Worm (Caenorhabditis elegans) whole organism, L3 larva: Measurements from ENCODE around the gene ZC395.5.

Experiments used
- R02D3.7 ChIP-seq: fragments of 150-350 bp; optimal IDR thresholded peaks from 2 replicates; lab custom pipeline; 2014; ENCODE audit warnings: missing biosample characterization, missing genetic modification characterization
- aly-2 ChIP-seq: fragments of 150-350 bp; optimal IDR thresholded peaks from 2 replicates; lab custom pipeline; 2014; ENCODE audit warnings: missing biosample characterization, missing genetic modification characterization
- ama-1 ChIP-seq: fragments of 150-350 bp; optimal IDR thresholded peaks from 2 replicates; lab custom pipeline; 2018
- ceh-82 ChIP-seq: fragments of 150-350 bp; optimal IDR thresholded peaks from 2 replicates; lab custom pipeline; 2014; ENCODE audit warnings: missing biosample characterization, missing genetic modification characterization
- ceh-9 ChIP-seq: sonication (generic microtip); optimal IDR thresholded peaks from 2 replicates; lab custom pipeline; 2018; ENCODE audit warnings: missing biosample characterization, missing genetic modification characterization
- daf-12 ChIP-seq: fragments of 150-350 bp; optimal IDR thresholded peaks from 2 replicates; lab custom pipeline; 2014; ENCODE audit warnings: missing biosample characterization, missing genetic modification reagents, missing genetic modification characterization
- elt-1 ChIP-seq: fragments of 150-350 bp; optimal IDR thresholded peaks from 2 replicates; lab custom pipeline; 2014; ENCODE audit warnings: missing biosample characterization, missing genetic modification characterization
- elt-2 ChIP-seq: sonication (generic microtip); optimal IDR thresholded peaks from 2 replicates; lab custom pipeline; 2016; ENCODE audit warnings: missing genetic modification reagents, mild to moderate bottlenecking, missing genetic modification characterization, missing compliant biosample characterization
- eor-1 ChIP-seq, 2 experiments: fragments of 150-350 bp; optimal IDR thresholded peaks; 2 replicates each; lab custom pipeline; 2014 to 2018; ENCODE audit warnings: missing biosample characterization in 2 of 2, missing genetic modification characterization in 2 of 2
- fkh-10 ChIP-seq: sonication (generic microtip); optimal IDR thresholded peaks from 2 replicates; lab custom pipeline; 2017; ENCODE audit warnings: missing biosample characterization, missing genetic modification reagents, missing genetic modification characterization
- fkh-2 ChIP-seq: fragments of 150-350 bp; optimal IDR thresholded peaks from 2 replicates; lab custom pipeline; 2014; ENCODE audit warnings: missing biosample characterization, missing genetic modification reagents, missing genetic modification characterization
- fos-1 ChIP-seq: fragments of 150-350 bp; optimal IDR thresholded peaks from 2 replicates; lab custom pipeline; 2014; ENCODE audit warnings: missing biosample characterization, missing genetic modification characterization
- lin-15B ChIP-seq: fragments of 150-350 bp; optimal IDR thresholded peaks from 2 replicates; lab custom pipeline; 2014; ENCODE audit warnings: missing biosample characterization, missing genetic modification characterization
- lin-39 ChIP-seq: fragments of 150-350 bp; optimal IDR thresholded peaks from 2 replicates; lab custom pipeline; 2018; ENCODE audit warnings: missing biosample characterization, missing genetic modification reagents, missing genetic modification characterization
- mdl-1 ChIP-seq: fragments of 150-350 bp; optimal IDR thresholded peaks from 2 replicates; lab custom pipeline; 2014; ENCODE audit warnings: missing biosample characterization, missing genetic modification characterization
- nhr-12 ChIP-seq: fragments of 150-350 bp; optimal IDR thresholded peaks from 2 replicates; lab custom pipeline; 2014; ENCODE audit warnings: missing biosample characterization, missing genetic modification characterization
- nhr-23 ChIP-seq: fragments of 150-350 bp; optimal IDR thresholded peaks from 2 replicates; lab custom pipeline; 2014; ENCODE audit warnings: missing biosample characterization, missing genetic modification reagents, missing genetic modification characterization
- nhr-43 ChIP-seq: sonication (generic microtip); optimal IDR thresholded peaks from 2 replicates; lab custom pipeline; 2016; ENCODE audit warnings: mild to moderate bottlenecking, missing genetic modification characterization, missing compliant biosample characterization; ENCODE audit not compliant: poor library complexity, severe bottlenecking
- nhr-67 ChIP-seq: fragments of 150-350 bp; optimal IDR thresholded peaks from 2 replicates; lab custom pipeline; 2014; ENCODE audit warnings: missing biosample characterization, missing genetic modification characterization
- nhr-76 ChIP-seq: fragments of 150-350 bp; sonication (generic microtip); optimal IDR thresholded peaks from 5 replicates; lab custom pipeline; 2014; ENCODE audit warnings: missing biosample characterization, missing genetic modification characterization
- nhr-77 ChIP-seq: fragments of 150-350 bp; optimal IDR thresholded peaks from 2 replicates; lab custom pipeline; 2014; ENCODE audit warnings: missing biosample characterization, missing genetic modification characterization
- pha-4 ChIP-seq: fragments of 150-350 bp; optimal IDR thresholded peaks from 2 replicates; lab custom pipeline; 2014; ENCODE audit warnings: missing biosample characterization, missing genetic modification reagents, missing genetic modification characterization
- pqm-1 ChIP-seq: fragments of 150-350 bp; optimal IDR thresholded peaks from 2 replicates; lab custom pipeline; 2017; ENCODE audit warnings: missing biosample characterization, missing genetic modification characterization, inconsistent platforms
- skn-1 ChIP-seq: fragments of 150-350 bp; optimal IDR thresholded peaks from 2 replicates; lab custom pipeline; 2014; ENCODE audit warnings: missing biosample characterization, missing genetic modification characterization
- snpc-4 ChIP-seq: fragments of 150-350 bp; optimal IDR thresholded peaks from 2 replicates; lab custom pipeline; 2014; ENCODE audit warnings: missing biosample characterization, missing genetic modification characterization
- tbx-2 ChIP-seq: sonication (generic microtip); optimal IDR thresholded peaks from 2 replicates; lab custom pipeline; 2016; ENCODE audit warnings: mild to moderate bottlenecking, missing genetic modification characterization, missing compliant biosample characterization
- unc-62 ChIP-seq: fragments of 150-350 bp; sonication (generic microtip); optimal IDR thresholded peaks from 4 replicates; lab custom pipeline; 2014; ENCODE audit warnings: missing biosample characterization, missing genetic modification reagents, missing genetic modification characterization
- zag-1 ChIP-seq: fragments of 150-350 bp; optimal IDR thresholded peaks from 2 replicates; lab custom pipeline; 2014; ENCODE audit warnings: missing biosample characterization, missing genetic modification characterization
- ztf-11 ChIP-seq: fragments of 150-350 bp; optimal IDR thresholded peaks from 2 replicates; lab custom pipeline; 2014; ENCODE audit warnings: missing biosample characterization, missing genetic modification characterization
- ztf-4 ChIP-seq: fragments of 150-350 bp; optimal IDR thresholded peaks from 2 replicates; lab custom pipeline; 2014; ENCODE audit warnings: missing biosample characterization, missing genetic modification characterization

Gene ZC395.5

DNA sequence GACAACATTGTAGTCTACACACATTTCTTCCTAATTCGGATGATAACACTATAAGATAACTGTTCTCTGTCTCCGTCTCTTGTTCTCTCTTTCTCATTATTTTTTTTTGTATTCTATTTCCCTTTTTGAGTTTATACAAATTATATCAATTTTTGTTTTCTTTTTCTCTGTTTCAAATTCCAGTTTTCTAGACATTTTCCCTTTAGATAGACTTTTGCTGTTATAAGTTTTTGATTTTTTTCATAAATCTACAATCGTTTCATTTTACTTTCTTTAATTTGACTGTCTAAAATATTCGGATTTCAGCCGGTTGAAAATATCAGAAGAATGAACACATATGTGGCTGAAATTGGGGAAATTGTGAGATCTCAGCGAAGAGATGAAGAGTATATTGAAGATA, 31.5 kb upstream of the ZC395.5 start, which contains the start of gene prx-10:
Gene prx-10, plus strand, starts transcription at position 301 of the 400 bp plus-strand sequence.
- TF ChIP-seq elt-2 (tag; lab: Kevin White, UChicago): peak; percentile 24
- TF ChIP-seq lin-39: no peak

DNA sequence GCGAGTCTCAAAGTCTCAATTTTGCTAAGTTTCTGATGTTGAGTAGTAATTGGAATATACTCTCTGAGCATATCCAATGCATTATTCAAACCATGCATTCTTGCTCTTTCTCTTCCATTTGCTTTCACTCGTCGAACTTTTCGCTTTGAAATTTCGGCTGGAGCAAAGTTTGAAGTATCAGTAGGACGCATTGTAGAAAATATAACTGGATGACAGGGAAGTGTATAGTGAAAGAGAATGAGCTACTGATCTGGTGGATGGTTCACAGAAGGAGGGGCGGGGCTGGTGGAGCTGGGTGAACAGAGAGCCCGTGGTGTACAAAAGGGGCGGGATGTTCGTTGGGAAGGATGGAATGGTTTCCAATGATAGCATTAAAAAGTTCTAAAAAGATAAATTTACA, 25.8 kb upstream of the ZC395.5 start:
- TF ChIP-seq lin-39 (no peak), zag-1 (tag; lab: Kevin White, UChicago) (no peak), eor-1 (tag; optimal IDR thresholded peaks at IDR 0.05; lab: Kevin White, UChicago) (no peak), nhr-76 (tag; lab: Kevin White, UChicago) (no peak)
- TF ChIP-seq, all 47 proteins: peak for 0

DNA sequence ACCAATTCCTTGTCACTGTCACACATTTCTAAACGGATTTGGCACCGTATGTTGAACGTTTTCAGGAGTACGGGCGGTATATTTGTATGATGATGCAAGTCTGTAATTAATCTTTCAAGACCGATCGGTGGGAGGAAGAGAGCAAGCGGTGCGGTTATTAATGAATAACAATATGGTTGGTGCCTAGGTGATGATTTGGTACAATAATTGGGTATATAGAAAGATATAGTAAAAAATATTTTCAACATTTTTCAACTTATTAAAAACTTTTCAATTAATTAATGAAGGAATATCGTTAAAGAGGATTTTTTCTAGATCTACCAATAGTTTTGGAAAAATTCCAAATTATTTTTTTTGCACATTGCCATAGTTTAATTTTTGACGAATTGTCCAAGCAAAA, 23.1 kb upstream of the ZC395.5 start, which contains the start of gene cnd-1:
Gene cnd-1, minus strand, starts transcription at position 101 of the 400 bp plus-strand sequence.
- TF ChIP-seq daf-12 (tag; lab: Kevin White, UChicago) (no peak), snpc-4 (tag; lab: Kevin White, UChicago) (no peak), fkh-10 (GFP tag; lab: Kevin White, UChicago) (no peak), ceh-9 (tag; lab: Kevin White, UChicago) (no peak), skn-1 (tag; lab: Kevin White, UChicago) (no peak), nhr-77 (tag; lab: Kevin White, UChicago) (no peak), tbx-2 (no peak), nhr-12 (tag; lab: Kevin White, UChicago) (no peak)
- TF ChIP-seq, all 47 proteins: peak for 0

DNA sequence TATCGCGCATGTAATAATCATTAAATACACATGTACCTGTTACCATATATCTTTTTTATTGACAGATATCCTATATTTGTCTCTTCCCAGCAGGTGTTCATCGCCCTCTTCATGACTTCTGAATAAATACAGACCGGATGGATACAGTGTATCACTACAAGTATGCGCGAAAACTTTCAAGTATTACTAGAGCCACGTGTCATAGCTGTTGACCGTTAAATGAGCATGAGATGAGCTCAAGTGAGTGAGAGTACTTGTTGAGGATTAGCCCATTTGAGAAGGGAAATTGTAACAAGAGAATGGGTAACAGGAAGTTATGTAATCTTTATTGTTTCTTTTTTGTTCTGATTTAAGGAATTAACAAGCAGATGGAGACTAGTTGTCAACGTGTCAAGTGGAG, 22.6 kb upstream of the ZC395.5 start:
- TF ChIP-seq ceh-82 (tag; lab: Kevin White, UChicago) (no peak), nhr-43 (tag; lab: Kevin White, UChicago) (no peak), pqm-1 (no peak), ama-1 (lab: Kevin White, UChicago) (no peak), elt-1 (tag; lab: Kevin White, UChicago) (no peak), fkh-10 (GFP tag; lab: Kevin White, UChicago) (no peak), R02D3.7 (tag; lab: Kevin White, UChicago) (no peak), eor-1 (tag; optimal IDR thresholded peaks at IDR 0.05; lab: Kevin White, UChicago) (no peak), ztf-4 (no peak), fkh-2 (tag; lab: Kevin White, UChicago) (no peak)
- TF ChIP-seq, all 47 proteins: peak for 0

- TF ChIP-seq eor-1 (tag; optimal IDR thresholded peaks at IDR 0.05; lab: Kevin White, UChicago): no peak
- TF ChIP-seq zag-1 (tag; lab: Kevin White, UChicago): no peak
- TF ChIP-seq pqm-1: no peak
- no peak for TF ChIP-seq nhr-67
- no peak for TF ChIP-seq nhr-23 (tag; lab: Kevin White, UChicago)
- TF ChIP-seq ama-1 (lab: Kevin White, UChicago): no peak
- TF ChIP-seq aly-2: no peak
- no peak for TF ChIP-seq fkh-2 (tag; lab: Kevin White, UChicago)
- TF ChIP-seq ceh-82 (tag; lab: Kevin White, UChicago): no peak
- no peak for TF ChIP-seq nhr-76 (tag; lab: Kevin White, UChicago)
- TF ChIP-seq ztf-11: no peak
- TF ChIP-seq, all 47 proteins: peak for 0
Observed at ce11 chrIII:5248706-5249105, 18.9 kb upstream of the ZC395.5 start.

DNA sequence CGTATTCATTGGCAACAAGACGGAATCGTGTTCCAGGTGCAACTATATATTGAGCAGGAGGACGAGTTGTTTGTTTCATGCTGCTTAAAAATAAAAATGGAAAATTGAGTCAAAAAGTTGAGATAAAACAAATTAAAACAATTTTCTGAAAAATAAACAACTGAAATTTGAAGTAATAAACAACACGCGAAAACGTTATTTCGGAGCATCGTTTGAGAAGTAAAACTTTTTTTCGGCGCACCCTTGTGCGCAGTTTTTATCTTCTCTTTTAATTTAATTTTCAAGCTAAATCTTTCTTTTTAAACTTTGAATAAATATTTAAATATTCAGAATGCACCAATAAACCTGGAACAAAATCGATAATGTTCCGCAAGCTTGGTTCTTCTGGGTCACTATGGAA, 13.5 kb upstream of the ZC395.5 start, which contains the start of the genes sumv-1 and gop-1:
Gene sumv-1, minus strand, starts transcription at position 80 of the 400 bp plus-strand sequence.
Gene gop-1, plus strand, starts transcription at position 331 of the 400 bp plus-strand sequence.
- no peak for TF ChIP-seq mdl-1 (tag; lab: Kevin White, UChicago)
- peak; percentile 42 for TF ChIP-seq pha-4 (tag; lab: Kevin White, UChicago)

ce11 chrIII:5258918-5259317, 8.7 kb upstream of the ZC395.5 start, which contains the start of gene gop-2:
Gene gop-2 (plus strand): TSS chrIII:5259023.
- TF ChIP-seq ceh-82 (tag; lab: Kevin White, UChicago) (no peak), pqm-1 (no peak), skn-1 (tag; lab: Kevin White, UChicago) (no peak), lin-15B (tag; lab: Kevin White, UChicago) (no peak), nhr-76 (tag; lab: Kevin White, UChicago) (no peak), elt-2 (tag; lab: Kevin White, UChicago) (no peak), unc-62 (GFP tag; lab: Kevin White, UChicago) (no peak), fos-1 (tag; lab: Kevin White, UChicago) (no peak)
